Worm (Caenorhabditis elegans) whole organism, L4 larva: ENCODE results near the gene luc-7L.

Experiments
- daf-12 ChIP-seq: fragments of 150-350 bp; optimal IDR thresholded peaks from 2 replicates; lab custom pipeline; 2014; ENCODE audit warnings: missing biosample characterization, missing genetic modification reagents, missing genetic modification characterization
- lin-39 ChIP-seq: fragments of 150-350 bp; optimal IDR thresholded peaks from 2 replicates; lab custom pipeline; 2014; ENCODE audit warnings: missing biosample characterization, missing genetic modification reagents, missing genetic modification characterization

- TF ChIP-seq lin-39 (tag; lab: Kevin White, UChicago) (no peak), daf-12 (tag; lab: Kevin White, UChicago) (no peak)
Measured at ce11 chrII:7678512-7678911, 28.8 kb downstream of the luc-7L start.
